Fruit fly (Drosophila melanogaster) whole organism, embryonic: ENCODE results near the gene mon2.

ENCODE experiments used
- Atf6 ChIP-seq: fragments of 200-800 bp; sonication (Bioruptor generic); IDR thresholded peaks from 2 replicates; pipeline ENCODE4 v1.3.6; 2022; ENCODE audit warnings: missing biosample characterization, missing genetic modification characterization
- CG10209 ChIP-seq: fragments of 200-800 bp; sonication (Bioruptor generic); optimal IDR thresholded peaks from 3 replicates; lab custom pipeline; 2017; ENCODE audit warnings: missing biosample characterization, mild to moderate bottlenecking, missing genetic modification characterization, missing genetic modification reagents
- CG12219 ChIP-seq: fragments of 200-800 bp; sonication (Bioruptor generic); optimal IDR thresholded peaks from 3 replicates; lab custom pipeline; 2018; ENCODE audit warnings: missing biosample characterization, mild to moderate bottlenecking, missing genetic modification characterization
- CG12942 ChIP-seq: fragments of 200-800 bp; sonication (Bioruptor generic); optimal IDR thresholded peaks from 3 replicates; lab custom pipeline; 2016; ENCODE audit warnings: missing biosample characterization, missing genetic modification characterization
- CG13424 ChIP-seq: fragments of 200-800 bp; sonication (Bioruptor generic); optimal IDR thresholded peaks from 2 replicates; lab custom pipeline; 2019; ENCODE audit warnings: missing biosample characterization, mild to moderate bottlenecking, missing genetic modification characterization, moderate library complexity
- CG13775 ChIP-seq: fragments of 200-800 bp; sonication (Bioruptor generic); optimal IDR thresholded peaks from 3 replicates; lab custom pipeline; 2017; ENCODE audit warnings: missing biosample characterization, mild to moderate bottlenecking, missing genetic modification characterization
- CG1529 ChIP-seq: fragments of 200-800 bp; sonication (Bioruptor generic); optimal IDR thresholded peaks from 3 replicates; lab custom pipeline; 2018; ENCODE audit warnings: missing biosample characterization, missing genetic modification characterization
- CG15479 ChIP-seq: fragments of 200-800 bp; sonication (Bioruptor generic); optimal IDR thresholded peaks from 3 replicates; lab custom pipeline; 2019; ENCODE audit warnings: missing biosample characterization, mild to moderate bottlenecking, missing genetic modification characterization, moderate library complexity
- CG15696 ChIP-seq: fragments of 200-800 bp; sonication (Bioruptor generic); optimal IDR thresholded peaks from 2 replicates; lab custom pipeline; 2019; ENCODE audit warnings: missing biosample characterization, mild to moderate bottlenecking, missing genetic modification characterization, moderate library complexity
- CG16779 ChIP-seq: fragments of 200-800 bp; sonication (Bioruptor generic); IDR thresholded peaks from 2 replicates; pipeline ENCODE4 v1.3.6; 2022; ENCODE audit warnings: missing biosample characterization, missing genetic modification characterization
- CG17361 ChIP-seq: fragments of 200-800 bp; sonication (Bioruptor generic); IDR thresholded peaks from 3 replicates; pipeline ENCODE4 v1.3.6; 2022; ENCODE audit warnings: missing biosample characterization, missing genetic modification characterization
- CG2120 ChIP-seq: fragments of 200-800 bp; sonication (Bioruptor generic); optimal IDR thresholded peaks from 3 replicates; lab custom pipeline; 2016; ENCODE audit warnings: missing biosample characterization, missing genetic modification characterization
- CG2129 ChIP-seq: fragments of 200-800 bp; sonication (Bioruptor generic); IDR thresholded peaks from 2 replicates; pipeline ENCODE4 v1.3.6; 2022; ENCODE audit warnings: missing biosample characterization, missing genetic modification characterization; ENCODE audit not compliant: partially characterized antibody
- CG31224 ChIP-seq: fragments of 200-800 bp; sonication (Bioruptor generic); IDR thresholded peaks from 2 replicates; pipeline ENCODE4 v1.3.6; 2022; ENCODE audit warnings: missing biosample characterization, missing genetic modification characterization
- CG31441 ChIP-seq: fragments of 200-800 bp; sonication (Bioruptor generic); IDR thresholded peaks from 2 replicates; pipeline ENCODE4 v1.3.6; 2022; ENCODE audit warnings: missing biosample characterization, missing genetic modification characterization
- CG32772 ChIP-seq: fragments of 200-800 bp; sonication (Bioruptor generic); IDR thresholded peaks from 2 replicates; pipeline ENCODE4 v1.3.6; 2022; ENCODE audit warnings: missing biosample characterization, missing genetic modification characterization
- CG3995 ChIP-seq: fragments of 200-800 bp; sonication (Bioruptor generic); optimal IDR thresholded peaks from 3 replicates; lab custom pipeline; 2016; ENCODE audit warnings: missing biosample characterization, missing genetic modification characterization
- CG4424 ChIP-seq: fragments of 200-800 bp; sonication (Bioruptor generic); optimal IDR thresholded peaks from 3 replicates; lab custom pipeline; 2016; ENCODE audit warnings: missing biosample characterization, missing genetic modification characterization
- CG6272 ChIP-seq: fragments of 200-800 bp; sonication (Bioruptor generic); IDR thresholded peaks from 2 replicates; pipeline ENCODE4 v1.3.6; 2022; ENCODE audit warnings: missing biosample characterization, missing genetic modification characterization
- CG7987 ChIP-seq: fragments of 200-800 bp; sonication (Bioruptor generic); optimal IDR thresholded peaks from 2 replicates; lab custom pipeline; 2018; ENCODE audit warnings: missing biosample characterization, mild to moderate bottlenecking, missing genetic modification characterization, moderate library complexity
- CG8290 ChIP-seq, 3 experiments: fragments of 200-800 bp; sonication (Bioruptor generic); optimal IDR thresholded peaks; 2 replicates each; lab custom pipeline; 2016 to 2019; ENCODE audit warnings: missing biosample characterization in 3 of 3, missing genetic modification characterization in 3 of 3, mild to moderate bottlenecking in 2 of 3, moderate library complexity in 1 of 3
- CoRest ChIP-seq: fragments of 200-800 bp; sonication (Bioruptor generic); optimal IDR thresholded peaks from 3 replicates; lab custom pipeline; 2018; ENCODE audit warnings: missing biosample characterization, mild to moderate bottlenecking, missing genetic modification characterization, moderate library complexity
- Dip2 ChIP-seq: fragments of 200-800 bp; sonication (Bioruptor generic); IDR thresholded peaks from 2 replicates; pipeline ENCODE4 v1.3.6; 2022; ENCODE audit warnings: missing biosample characterization, missing genetic modification characterization
- Ets97D ChIP-seq: fragments of 200-800 bp; sonication (Bioruptor generic); optimal IDR thresholded peaks from 3 replicates; lab custom pipeline; 2016; ENCODE audit warnings: missing biosample characterization, missing genetic modification characterization
- HmgD ChIP-seq: fragments of 200-800 bp; sonication (Bioruptor generic); optimal IDR thresholded peaks from 3 replicates; lab custom pipeline; 2016; ENCODE audit warnings: missing biosample characterization, missing genetic modification characterization
- Max ChIP-seq: fragments of 200-800 bp; sonication (Bioruptor generic); optimal IDR thresholded peaks from 2 replicates; lab custom pipeline; 2016; ENCODE audit warnings: missing biosample characterization, mild to moderate bottlenecking, missing genetic modification characterization
- NK7.1 ChIP-seq: fragments of 200-800 bp; sonication (Bioruptor generic); optimal IDR thresholded peaks from 3 replicates; lab custom pipeline; 2016; ENCODE audit warnings: missing biosample characterization, missing genetic modification characterization
- Nf-YA ChIP-seq: fragments of 200-800 bp; sonication (Bioruptor generic); IDR thresholded peaks from 2 replicates; pipeline ENCODE4 v1.3.6; 2022; ENCODE audit warnings: missing biosample characterization, missing genetic modification characterization
- NfI ChIP-seq: fragments of 200-800 bp; sonication (Bioruptor generic); optimal IDR thresholded peaks from 3 replicates; lab custom pipeline; 2018; ENCODE audit warnings: missing biosample characterization, mild to moderate bottlenecking, missing genetic modification characterization, moderate library complexity
- Ptx1 ChIP-seq: fragments of 200-800 bp; sonication (Bioruptor generic); IDR thresholded peaks from 2 replicates; pipeline ENCODE4 v1.3.6; 2022; ENCODE audit warnings: missing biosample characterization, missing genetic modification characterization
- Sin3A ChIP-seq: fragments of >200 bp; optimal IDR thresholded peaks from 2 replicates; lab custom pipeline; 2018
- YL-1 ChIP-seq: fragments of 200-800 bp; sonication (Bioruptor generic); optimal IDR thresholded peaks from 3 replicates; lab custom pipeline; 2017; ENCODE audit warnings: missing biosample characterization, mild to moderate bottlenecking, missing genetic modification characterization
- ab ChIP-seq: fragments of 200-800 bp; sonication (Bioruptor generic); optimal IDR thresholded peaks from 2 replicates; lab custom pipeline; 2016; ENCODE audit warnings: missing biosample characterization, missing genetic modification characterization
- abd-A ChIP-seq: fragments of 200-800 bp; sonication (Bioruptor generic); optimal IDR thresholded peaks from 3 replicates; lab custom pipeline; 2019; ENCODE audit warnings: missing biosample characterization, mild to moderate bottlenecking, missing genetic modification characterization, moderate library complexity
- amos ChIP-seq: fragments of 200-800 bp; sonication (Bioruptor generic); IDR thresholded peaks from 2 replicates; pipeline ENCODE4 v1.3.6; 2022; ENCODE audit warnings: missing biosample characterization, missing genetic modification characterization; ENCODE audit not compliant: partially characterized antibody
- ash1 ChIP-seq: fragments of 200-800 bp; sonication (Bioruptor generic); optimal IDR thresholded peaks from 2 replicates; lab custom pipeline; 2018; ENCODE audit warnings: missing biosample characterization, mild to moderate bottlenecking, missing genetic modification characterization
- crc ChIP-seq: fragments of 200-800 bp; sonication (Bioruptor generic); optimal IDR thresholded peaks from 2 replicates; lab custom pipeline; 2016; ENCODE audit warnings: missing biosample characterization, missing genetic modification characterization
- dimm ChIP-seq: fragments of 200-800 bp; sonication (Bioruptor generic); IDR thresholded peaks from 2 replicates; pipeline ENCODE4 v1.3.6; 2022; ENCODE audit warnings: missing biosample characterization, missing genetic modification characterization
- esg ChIP-seq: fragments of 200-800 bp; sonication (Bioruptor generic); conservative IDR thresholded peaks from 2 replicates; pipeline ENCODE4 v1.3.6; 2022; ENCODE audit warnings: missing biosample characterization, missing genetic modification characterization
- her ChIP-seq: fragments of 200-800 bp; sonication (Bioruptor generic); optimal IDR thresholded peaks from 2 replicates; lab custom pipeline; 2016; ENCODE audit warnings: missing biosample characterization, missing genetic modification characterization
- kay ChIP-seq: fragments of 200-800 bp; sonication (Bioruptor generic); optimal IDR thresholded peaks from 2 replicates; lab custom pipeline; 2016; ENCODE audit warnings: missing biosample characterization, missing genetic modification characterization
- lab ChIP-seq: fragments of 200-800 bp; sonication (Bioruptor generic); optimal IDR thresholded peaks from 3 replicates; lab custom pipeline; 2017; ENCODE audit warnings: missing biosample characterization, missing genetic modification characterization, mild to moderate bottlenecking, moderate library complexity, missing genetic modification reagents
- mirr ChIP-seq: fragments of 200-800 bp; sonication (Bioruptor generic); optimal IDR thresholded peaks from 3 replicates; lab custom pipeline; 2018; ENCODE audit warnings: missing biosample characterization, mild to moderate bottlenecking, missing genetic modification characterization
- otp ChIP-seq: fragments of 200-800 bp; sonication (Bioruptor generic); IDR thresholded peaks from 3 replicates; pipeline ENCODE4, ENCODE4 v1.3.6; 2022; ENCODE audit warnings: missing biosample characterization, missing genetic modification characterization
- pan ChIP-seq, 4 experiments: fragments of >200 bp in 3 of 4; fragments of 200-800 bp in 1 of 4; sonication (Bioruptor generic) in 1 of 4; optimal IDR thresholded peaks in 3 of 4; IDR thresholded peaks in 1 of 4; 2 replicates each; pipeline versions ENCODE4 v1.3.6 to Lab custom; 2017 to 2022; ENCODE audit warnings: missing biosample characterization in 2 of 4, missing genetic modification characterization in 2 of 4, mixed read lengths in 1 of 4
- phol ChIP-seq: fragments of 200-800 bp; sonication (Bioruptor generic); optimal IDR thresholded peaks from 3 replicates; lab custom pipeline; 2018; ENCODE audit warnings: missing biosample characterization, mild to moderate bottlenecking, missing genetic modification characterization, moderate library complexity
- pzg ChIP-seq: fragments of 200-800 bp; sonication (Bioruptor generic); optimal IDR thresholded peaks from 3 replicates; lab custom pipeline; 2018; ENCODE audit warnings: missing biosample characterization, mild to moderate bottlenecking, missing genetic modification characterization, moderate library complexity
- run ChIP-seq: fragments of 200-800 bp; sonication (Bioruptor generic); optimal IDR thresholded peaks from 3 replicates; lab custom pipeline; 2018; ENCODE audit warnings: missing biosample characterization, mild to moderate bottlenecking, missing genetic modification characterization
- usp ChIP-seq: fragments of >200 bp; optimal IDR thresholded peaks from 2 replicates; lab custom pipeline; 2017; ENCODE audit warnings: missing biosample characterization, missing genetic modification characterization
- wdn ChIP-seq: fragments of 200-800 bp; sonication (Bioruptor generic); IDR thresholded peaks from 2 replicates; pipeline ENCODE4 v1.3.6; 2022; ENCODE audit warnings: missing biosample characterization, missing genetic modification characterization
- zf30C ChIP-seq: fragments of 200-800 bp; sonication (Bioruptor generic); optimal IDR thresholded peaks from 3 replicates; lab custom pipeline; 2018; ENCODE audit warnings: missing biosample characterization, mild to moderate bottlenecking, missing genetic modification characterization

mon2 gene

dm6 chr2L:8164219-8164618 lies 40.4 kb upstream of the mon2 start (continued):
- peak; percentile 69; the same call in 2 of the 3 replicates for TF ChIP-seq CG17361 (GFP tag; lab: Robert Waterston, UW)
- no peak for TF ChIP-seq CG3995 (GFP tag; lab: Kevin White, UChicago)
- TF ChIP-seq lab (GFP tag; lab: Kevin White, UChicago), result peak; percentile 88
- no peak for TF ChIP-seq pan (optimal IDR thresholded peaks at IDR 0.05; lab: Kevin White, UChicago)
- TF ChIP-seq pan (GFP tag; optimal IDR thresholded peaks at IDR 0.05 in 1 of 2, IDR thresholded peaks at IDR 0.05 in 1 of 2), result peak in 1 of 2 experiments; percentile 69
- TF ChIP-seq run (tag; lab: Kevin White, UChicago), result no peak
- peak; percentile 29 for TF ChIP-seq her (GFP tag; lab: Kevin White, UChicago)
- no peak for TF ChIP-seq ab (GFP tag; lab: Kevin White, UChicago)
- peak; percentile 92 for TF ChIP-seq CG15696 (tag; lab: Kevin White, UChicago)
- no peak for TF ChIP-seq CG2129 (GFP tag; lab: Robert Waterston, UW)
- TF ChIP-seq HmgD, result no peak
- peak; percentile 32 for TF ChIP-seq NfI (GFP tag; lab: Kevin White, UChicago)
- TF ChIP-seq CG7987 (GFP tag; lab: Kevin White, UChicago), result peak; percentile 88
- TF ChIP-seq CG13775 (GFP tag; lab: Kevin White, UChicago), result peak; percentile 52
- no peak for TF ChIP-seq wdn (GFP tag; lab: Robert Waterston, UW)
- peak; percentile 73 for TF ChIP-seq CoRest (tag; lab: Kevin White, UChicago)
- peak; percentile 89 for TF ChIP-seq CG10209
- TF ChIP-seq esg (GFP tag; lab: Robert Waterston, UW), result no peak
- peak; percentile 17 for TF ChIP-seq CG2120 (GFP tag; lab: Kevin White, UChicago)
- TF ChIP-seq Ets97D (GFP tag; lab: Kevin White, UChicago), result peak; percentile 12
- TF ChIP-seq kay, result peak; percentile 79
- TF ChIP-seq CG13424 (tag; lab: Kevin White, UChicago), result peak; percentile 69
- TF ChIP-seq CG31224 (GFP tag; lab: Robert Waterston, UW), result no peak
- TF ChIP-seq dimm (GFP tag; lab: Robert Waterston, UW), result no peak
- peak; percentile 85 for TF ChIP-seq Max (GFP tag; lab: Kevin White, UChicago)
- no peak for TF ChIP-seq amos (GFP tag; lab: Robert Waterston, UW)
- TF ChIP-seq Atf6, result no peak
- peak; percentile 86; the same call in 2 of the 3 replicates for TF ChIP-seq otp
- TF ChIP-seq pzg (GFP tag; lab: Kevin White, UChicago), result no peak
- no peak for TF ChIP-seq CG16779 (GFP tag; lab: Robert Waterston, UW)
- peak; percentile 87 for TF ChIP-seq CG31441
- no peak for TF ChIP-seq zf30C (GFP tag; lab: Kevin White, UChicago)
- no peak for TF ChIP-seq Dip2
- peak; percentile 80 for TF ChIP-seq YL-1 (GFP tag; lab: Kevin White, UChicago)
- no peak for TF ChIP-seq CG32772 (GFP tag; lab: Robert Waterston, UW)
- TF ChIP-seq ash1 (GFP tag; lab: Kevin White, UChicago), result no peak
- TF ChIP-seq phol (tag; lab: Kevin White, UChicago), result peak; percentile 35
- peak; percentile 45 for TF ChIP-seq crc
- TF ChIP-seq mirr (GFP tag; lab: Kevin White, UChicago), result peak; percentile 39
- TF ChIP-seq CG12219, result peak; percentile 78
- TF ChIP-seq abd-A (tag; lab: Kevin White, UChicago), result no peak
- TF ChIP-seq NK7.1 (GFP tag; lab: Kevin White, UChicago), result peak; percentile 65
- TF ChIP-seq CG12942, result peak; percentile 75
- TF ChIP-seq CG6272 (GFP tag; lab: Robert Waterston, UW), result no peak
- peak; percentile 59 for TF ChIP-seq Nf-YA
- TF ChIP-seq CG4424 (GFP tag; lab: Kevin White, UChicago), result peak; percentile 71
- no peak for TF ChIP-seq usp (GFP tag; lab: Kevin White, UChicago)
- TF ChIP-seq CG15479 (GFP tag; lab: Kevin White, UChicago), result no peak
- TF ChIP-seq CG8290 (GFP tag; optimal IDR thresholded peaks at IDR 0.05; lab: Kevin White, UChicago), result peak; percentile 70
- peak; percentile 76 to 87 for TF ChIP-seq CG8290 (tag; optimal IDR thresholded peaks at IDR 0.05; lab: Kevin White, UChicago)
- peak; percentile 90 for TF ChIP-seq CG1529 (GFP tag; lab: Kevin White, UChicago)
- no peak for TF ChIP-seq Ptx1
- TF ChIP-seq Sin3A (lab: Kevin White, UChicago), result no peak
